Worm (Caenorhabditis elegans): ENCODE measurements around the gene C17H11.1.

DNA sequence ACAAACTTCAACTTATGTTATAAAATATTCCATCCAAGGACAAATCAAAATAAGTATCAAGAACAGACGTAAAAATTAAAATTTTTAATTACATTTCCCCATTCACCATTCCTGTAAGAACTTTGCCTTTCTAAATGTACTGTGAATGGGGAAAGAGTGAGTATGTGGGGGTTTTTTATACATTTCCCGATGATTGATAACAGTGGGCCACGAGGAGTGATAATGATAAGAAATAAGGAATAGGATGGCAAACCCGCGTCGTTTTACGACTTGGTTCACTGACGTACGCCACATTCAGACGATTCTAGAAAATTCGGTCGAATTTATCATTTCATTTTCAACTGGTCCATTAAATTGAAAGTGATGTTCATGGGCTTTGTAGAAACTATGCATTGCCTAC, 37.3 kb downstream of the C17H11.1 start, which contains the start of gene cdd-1:
- peak; percentile 19 for TF ChIP-seq ama-1 (optimal IDR thresholded peaks at IDR 0.05)
- peak; percentile 43 for TF ChIP-seq gmeb-1 (tag; optimal IDR thresholded peaks at IDR 0.05)
- TF ChIP-seq mdl-1 (tag; optimal IDR thresholded peaks at IDR 0.05), result no peak
- no peak for TF ChIP-seq unc-62 (GFP tag; optimal IDR thresholded peaks at IDR 0.05)
- TF ChIP-seq ztf-11 (tag; optimal IDR thresholded peaks at IDR 0.05), result no peak
- TF ChIP-seq snpc-4 (tag; optimal IDR thresholded peaks at IDR 0.05), result no peak

Data from whole organism, L2 larva.